Worm (Caenorhabditis elegans): ENCODE measurements around the gene T02E9.5.

Gene T02E9.5

ce11 chrV:11314025-11314880 lies 27.8 kb upstream of the T02E9.5 start (continued):
- peak; percentile 87 for TF ChIP-seq cey-2 (tag; optimal IDR thresholded peaks at IDR 0.05; ENCODE audit: borderline replicate concordance, insufficient read depth)
- TF ChIP-seq F26F4.8 (GFP tag; conservative IDR thresholded peaks at IDR 0.05): peak; percentile 100
- peak; percentile 100 for TF ChIP-seq dmd-8 (GFP tag; IDR thresholded peaks at IDR 0.05)
- TF ChIP-seq ZK337.2 (GFP tag; IDR thresholded peaks at IDR 0.05): peak; percentile 95
- TF ChIP-seq lin-15B (tag; optimal IDR thresholded peaks at IDR 0.05): peak; percentile 28
- TF ChIP-seq zfp-2 (tag; optimal IDR thresholded peaks at IDR 0.05): peak; percentile 74
- peak; percentile 92 for TF ChIP-seq mep-1 (tag; optimal IDR thresholded peaks at IDR 0.05)
- TF ChIP-seq lir-3 (tag; optimal IDR thresholded peaks at IDR 0.05): peak; percentile 92
- TF ChIP-seq lin-38 (GFP tag; IDR thresholded peaks at IDR 0.05): peak; percentile 92
- TF ChIP-seq nhr-77 (tag; optimal IDR thresholded peaks at IDR 0.05): peak; percentile 76
- peak; percentile 99 for TF ChIP-seq nhr-41 (GFP tag; IDR thresholded peaks at IDR 0.05)
- no peak for TF ChIP-seq ceh-82 (tag; optimal IDR thresholded peaks at IDR 0.05)
- peak; percentile 90 for TF ChIP-seq rbr-2 (tag; optimal IDR thresholded peaks at IDR 0.05)
- 0 out of 2 replicates have a peak, but pooled peaks have one; percentile 85 for TF ChIP-seq tag-97 (GFP tag; IDR thresholded peaks at IDR 0.05)
- TF ChIP-seq nhr-6 (tag; optimal IDR thresholded peaks at IDR 0.05): peak; percentile 84
- TF ChIP-seq dmd-6 (GFP tag; IDR thresholded peaks at IDR 0.05): peak; percentile 89
- peak; percentile 97 for TF ChIP-seq Y75B8A.6 (GFP tag; IDR thresholded peaks at IDR 0.05)
- no peak for TF ChIP-seq aly-2 (tag; optimal IDR thresholded peaks at IDR 0.05)
- peak in 1 of 2 experiments; percentile 84 for TF ChIP-seq unc-62 (GFP tag; optimal IDR thresholded peaks at IDR 0.05 in 1 of 2)
- peak; percentile 65 for TF ChIP-seq unc-62 (tag; optimal IDR thresholded peaks at IDR 0.05)
- no peak for TF ChIP-seq skn-1 (tag; optimal IDR thresholded peaks at IDR 0.05)
- TF ChIP-seq Y105C5A.15 (GFP tag; IDR thresholded peaks at IDR 0.05): peak; percentile 100
- TF ChIP-seq unc-39 (tag; optimal IDR thresholded peaks at IDR 0.05): no peak
- peak in 1 of 2 experiments; percentile 82 for TF ChIP-seq hif-1 (tag; optimal IDR thresholded peaks at IDR 0.05)
- TF ChIP-seq D1046.2 (GFP tag; IDR thresholded peaks at IDR 0.05): peak; percentile 97
- TF ChIP-seq daf-16 (GFP tag; optimal IDR thresholded peaks at IDR 0.05): peak; percentile 89 to 98
- peak; percentile 87 for TF ChIP-seq daf-16 (tag; optimal IDR thresholded peaks at IDR 0.05)
- peak; percentile 93 for TF ChIP-seq mes-2 (tag; optimal IDR thresholded peaks at IDR 0.05; ENCODE audit: poor library complexity, severe bottlenecking)
- peak; percentile 93 for TF ChIP-seq hmg-1.1 (GFP tag; IDR thresholded peaks at IDR 0.05)
- peak; percentile 94 for TF ChIP-seq nhr-102 (tag; optimal IDR thresholded peaks at IDR 0.05)
- peak; percentile 95 for TF ChIP-seq mxl-3 (GFP tag; optimal IDR thresholded peaks at IDR 0.05)
- peak; percentile 92 for TF ChIP-seq zfp-3 (GFP tag; conservative IDR thresholded peaks at IDR 0.05)
- peak; percentile 99 for TF ChIP-seq sdz-12 (GFP tag; optimal IDR thresholded peaks at IDR 0.05)
- peak; percentile 97 for TF ChIP-seq madf-9 (GFP tag; conservative IDR thresholded peaks at IDR 0.05)
- peak; percentile 86 for TF ChIP-seq jun-1 (tag; optimal IDR thresholded peaks at IDR 0.05)
- peak; percentile 100 for TF ChIP-seq lim-7 (GFP tag; IDR thresholded peaks at IDR 0.05)
- TF ChIP-seq zag-1 (tag; optimal IDR thresholded peaks at IDR 0.05): peak; percentile 8
- peak; percentile 100 for TF ChIP-seq egl-43 (GFP tag; IDR thresholded peaks at IDR 0.05)
- TF ChIP-seq F49E8.2 (tag; optimal IDR thresholded peaks at IDR 0.05; ENCODE audit: borderline replicate concordance): peak; percentile 74
- peak; percentile 76 for TF ChIP-seq nhr-10 (tag; optimal IDR thresholded peaks at IDR 0.05)
- peak; percentile 95 for TF ChIP-seq nhr-42 (GFP tag; IDR thresholded peaks at IDR 0.05)
- TF ChIP-seq arid-1 (GFP tag; conservative IDR thresholded peaks at IDR 0.05): peak; percentile 98
- TF ChIP-seq pha-4 (GFP tag; IDR thresholded peaks at IDR 0.05): peak; percentile 99
- no peak for TF ChIP-seq pha-4 (tag; optimal IDR thresholded peaks at IDR 0.05)
- peak; percentile 57 for TF ChIP-seq nhr-11 (tag; optimal IDR thresholded peaks at IDR 0.05)
- peak; percentile 93 for TF ChIP-seq zip-11 (GFP tag; IDR thresholded peaks at IDR 0.05)
- TF ChIP-seq dve-1 (tag; optimal IDR thresholded peaks at IDR 0.05; ENCODE audit: insufficient read depth): peak; percentile 93
- peak; percentile 96 for TF ChIP-seq snpc-1.2 (GFP tag; IDR thresholded peaks at IDR 0.05)
- no peak for TF ChIP-seq lin-39 (tag; optimal IDR thresholded peaks at IDR 0.05)
- TF ChIP-seq daf-19 (GFP tag; conservative IDR thresholded peaks at IDR 0.05): peak; percentile 98

All from whole organism, L4 larva.